Fruit fly (Drosophila melanogaster) whole organism, larva: ENCODE measurements around the gene Adck5.
A peak's percentile ranks its signal among the peaks of the same experiment; 100 is the strongest.

Experiments used
- noc ChIP-seq: fragments of 200-800 bp; sonication (Bioruptor generic); optimal IDR thresholded peaks from 3 replicates; lab custom pipeline; 2019; ENCODE audit warnings: missing biosample characterization, mild to moderate bottlenecking, missing genetic modification characterization, moderate library complexity

Gene Adck5

dm6 chr3L:11204852-11205251, 35.2 kb downstream of the Adck5 start:
- TF ChIP-seq noc (tag; lab: Kevin White, UChicago): peak; percentile 58

- TF ChIP-seq noc (tag; lab: Kevin White, UChicago): peak; percentile 36
Measured at dm6 chr3L:11205608-11206336, 36.2 kb downstream of the Adck5 start, which contains the start of gene Plod. Gene Plod, minus strand, starts transcription at chr3L:11206016.

dm6 chr3L:11210517-11210916, 40.9 kb downstream of the Adck5 start, which contains the start of the genes Ube3a and CG7600:
Gene Ube3a, minus strand, starts transcription at chr3L:11210583.
Gene CG7600, plus strand, starts transcription at chr3L:11210786.
- TF ChIP-seq noc (tag; lab: Kevin White, UChicago): peak; percentile 53

- no peak for TF ChIP-seq noc (tag; lab: Kevin White, UChicago)
Measured at dm6 chr3L:11213643-11214042, 44.0 kb downstream of the Adck5 start.

dm6 chr3L:11214406-11215243, 45.0 kb downstream of the Adck5 start, which contains the start of gene CG42671:
Gene CG42671, plus strand, starts transcription at chr3L:11214505.
- no peak for TF ChIP-seq noc (tag; lab: Kevin White, UChicago)

- TF ChIP-seq noc (tag; lab: Kevin White, UChicago): peak; percentile 81
Measured at dm6 chr3L:11215244-11216121, 45.9 kb downstream of the Adck5 start.

dm6 chr3L:11216219-11216618, 46.6 kb downstream of the Adck5 start:
- TF ChIP-seq noc (tag; lab: Kevin White, UChicago): no peak

- TF ChIP-seq noc (tag; lab: Kevin White, UChicago): peak; percentile 7
Measured at dm6 chr3L:11217893-11218292, 48.3 kb downstream of the Adck5 start.

dm6 chr3L:11218892-11219291, 49.3 kb downstream of the Adck5 start:
- TF ChIP-seq noc (tag; lab: Kevin White, UChicago): peak; percentile 36
